Fruit fly (Drosophila melanogaster) whole organism, embryonic: ENCODE measurements around the gene CG3815.

Source experiments
- ATbp ChIP-seq: fragments of 200-800 bp; sonication (Bioruptor generic); optimal IDR thresholded peaks from 2 replicates; lab custom pipeline; 2017; ENCODE audit warnings: missing biosample characterization, mild to moderate bottlenecking, missing genetic modification characterization, missing genetic modification reagents
- Antp ChIP-seq: fragments of 200-800 bp; sonication (Bioruptor generic); optimal IDR thresholded peaks from 3 replicates; lab custom pipeline; 2016; ENCODE audit warnings: missing biosample characterization, missing genetic modification characterization
- Bgb ChIP-seq: fragments of 200-800 bp; sonication (Bioruptor generic); IDR thresholded peaks from 2 replicates; pipeline ENCODE4 v1.3.6; 2022; ENCODE audit warnings: missing biosample characterization, missing genetic modification characterization; ENCODE audit not compliant: partially characterized antibody
- Blimp-1 ChIP-seq: fragments of 200-800 bp; sonication (Bioruptor generic); optimal IDR thresholded peaks from 3 replicates; lab custom pipeline; 2018; ENCODE audit warnings: missing biosample characterization, missing genetic modification characterization, mild to moderate bottlenecking, moderate library complexity, missing genetic modification reagents
- CG10147 ChIP-seq: fragments of 200-800 bp; sonication (Bioruptor generic); optimal IDR thresholded peaks from 2 replicates; lab custom pipeline; 2019; ENCODE audit warnings: missing biosample characterization, mild to moderate bottlenecking, missing genetic modification characterization, moderate library complexity
- CG1024 ChIP-seq: fragments of 200-800 bp; sonication (Bioruptor generic); IDR thresholded peaks from 2 replicates; pipeline ENCODE4 v1.3.6; 2022; ENCODE audit warnings: missing biosample characterization, missing genetic modification characterization
- CG10267 ChIP-seq: fragments of 200-800 bp; sonication (Bioruptor generic); optimal IDR thresholded peaks from 2 replicates; lab custom pipeline; 2018; ENCODE audit warnings: missing biosample characterization, mild to moderate bottlenecking, missing genetic modification characterization, moderate library complexity
- CG12104 ChIP-seq: fragments of 200-800 bp; sonication (Bioruptor generic); optimal IDR thresholded peaks from 3 replicates; lab custom pipeline; 2016; ENCODE audit warnings: missing biosample characterization, missing genetic modification characterization
- CG13123 ChIP-seq: fragments of 200-800 bp; sonication (Bioruptor generic); optimal IDR thresholded peaks from 2 replicates; lab custom pipeline; 2016; ENCODE audit warnings: missing biosample characterization, missing genetic modification characterization
- CG15269 ChIP-seq: fragments of 200-800 bp; sonication (Bioruptor generic); optimal IDR thresholded peaks from 2 replicates; lab custom pipeline; 2018; ENCODE audit warnings: missing biosample characterization, mild to moderate bottlenecking, missing genetic modification characterization, moderate library complexity
- CG15514 ChIP-seq: fragments of 200-800 bp; sonication (Bioruptor generic); optimal IDR thresholded peaks from 3 replicates; lab custom pipeline; 2017; ENCODE audit warnings: missing biosample characterization, missing genetic modification characterization, mild to moderate bottlenecking, moderate library complexity, missing genetic modification reagents
- CG1603 ChIP-seq: fragments of 200-800 bp; sonication (Bioruptor generic); optimal IDR thresholded peaks from 2 replicates; lab custom pipeline; 2019; ENCODE audit warnings: missing biosample characterization, mild to moderate bottlenecking, missing genetic modification characterization, moderate library complexity
- CG17186 ChIP-seq: fragments of 200-800 bp; sonication (Bioruptor generic); optimal IDR thresholded peaks from 3 replicates; lab custom pipeline; 2017; ENCODE audit warnings: missing biosample characterization, missing genetic modification reagents, missing genetic modification characterization
- CG18599 ChIP-seq: fragments of 200-800 bp; sonication (Bioruptor generic); optimal IDR thresholded peaks from 3 replicates; lab custom pipeline; 2017; ENCODE audit warnings: missing biosample characterization, missing genetic modification characterization, mild to moderate bottlenecking, moderate library complexity, missing genetic modification reagents
- CG2889 ChIP-seq: fragments of 200-800 bp; sonication (Bioruptor generic); IDR thresholded peaks from 3 replicates; pipeline ENCODE4 v1.3.6; 2022; ENCODE audit warnings: missing biosample characterization, missing genetic modification characterization
- CG3163 ChIP-seq: fragments of 200-800 bp; sonication (Bioruptor generic); optimal IDR thresholded peaks from 3 replicates; lab custom pipeline; 2016; ENCODE audit warnings: missing biosample characterization, missing genetic modification characterization
- CG32767 ChIP-seq: fragments of 200-800 bp; sonication (Bioruptor generic); IDR thresholded peaks from 2 replicates; pipeline ENCODE4 v1.3.6; 2022; ENCODE audit warnings: missing biosample characterization, missing genetic modification characterization
- CG6813 ChIP-seq: fragments of 200-800 bp; sonication (Bioruptor generic); optimal IDR thresholded peaks from 2 replicates; lab custom pipeline; 2017; ENCODE audit warnings: missing biosample characterization, missing genetic modification characterization, mild to moderate bottlenecking, moderate library complexity, missing genetic modification reagents
- CG6854 ChIP-seq: fragments of 200-800 bp; sonication (Bioruptor generic); optimal IDR thresholded peaks from 3 replicates; lab custom pipeline; 2017; ENCODE audit warnings: missing biosample characterization, mild to moderate bottlenecking, missing genetic modification characterization
- CG7556 ChIP-seq: fragments of 200-800 bp; sonication (Bioruptor generic); optimal IDR thresholded peaks from 2 replicates; lab custom pipeline; 2017; ENCODE audit warnings: missing biosample characterization, mild to moderate bottlenecking, missing genetic modification characterization
- Camta ChIP-seq: fragments of 200-800 bp; sonication (Bioruptor generic); optimal IDR thresholded peaks from 2 replicates; lab custom pipeline; 2016; ENCODE audit warnings: missing biosample characterization, missing genetic modification characterization
- Hr3 ChIP-seq: fragments of 200-800 bp; sonication (Bioruptor generic); optimal IDR thresholded peaks from 3 replicates; lab custom pipeline; 2016; ENCODE audit warnings: missing biosample characterization, missing genetic modification characterization
- Jarid2 ChIP-seq: fragments of 200-800 bp; sonication (Bioruptor generic); optimal IDR thresholded peaks from 3 replicates; lab custom pipeline; 2017; ENCODE audit warnings: mild to moderate bottlenecking, missing biosample characterization, missing genetic modification reagents, missing genetic modification characterization
- Lim3 ChIP-seq: fragments of 200-800 bp; sonication (Bioruptor generic); IDR thresholded peaks from 2 replicates; pipeline ENCODE4 v1.3.6; 2022; ENCODE audit warnings: missing biosample characterization, missing genetic modification characterization
- Lpt ChIP-seq: fragments of >200 bp; optimal IDR thresholded peaks from 2 replicates; lab custom pipeline; 2018; ENCODE audit warnings: missing biosample characterization, missing genetic modification characterization
- Oaz ChIP-seq: fragments of 200-800 bp; sonication (Bioruptor generic); IDR thresholded peaks from 2 replicates; pipeline ENCODE4 v1.3.6; 2022; ENCODE audit warnings: missing biosample characterization, missing genetic modification characterization
- Scr ChIP-seq: fragments of 200-800 bp; sonication (Bioruptor generic); IDR thresholded peaks from 2 replicates; pipeline ENCODE4 v1.3.6; 2022; ENCODE audit warnings: missing biosample characterization, missing genetic modification characterization; ENCODE audit not compliant: partially characterized antibody
- Sox102F ChIP-seq: fragments of 200-800 bp; sonication (Bioruptor generic); optimal IDR thresholded peaks from 2 replicates; lab custom pipeline; 2018; ENCODE audit warnings: missing biosample characterization, mild to moderate bottlenecking, missing genetic modification characterization, moderate library complexity
- Sry-β ChIP-seq: fragments of 200-800 bp; sonication (Bioruptor generic); optimal IDR thresholded peaks from 2 replicates; lab custom pipeline; 2018; ENCODE audit warnings: missing biosample characterization, mild to moderate bottlenecking, missing genetic modification characterization, moderate library complexity
- ab ChIP-seq: fragments of 200-800 bp; sonication (Bioruptor generic); optimal IDR thresholded peaks from 2 replicates; lab custom pipeline; 2016; ENCODE audit warnings: missing biosample characterization, missing genetic modification characterization
- az2 ChIP-seq: fragments of 200-800 bp; sonication (Bioruptor generic); optimal IDR thresholded peaks from 3 replicates; lab custom pipeline; 2016; ENCODE audit warnings: missing biosample characterization, missing genetic modification characterization
- bab2 ChIP-seq: fragments of 200-800 bp; sonication (Bioruptor generic); optimal IDR thresholded peaks from 2 replicates; lab custom pipeline; 2016; ENCODE audit warnings: missing biosample characterization, missing genetic modification characterization
- bcd ChIP-seq: fragments of 200-800 bp; sonication (Bioruptor generic); optimal IDR thresholded peaks from 2 replicates; lab custom pipeline; 2017; ENCODE audit warnings: missing biosample characterization, mild to moderate bottlenecking, missing genetic modification characterization
- bigmax ChIP-seq: fragments of 200-800 bp; sonication (Bioruptor generic); optimal IDR thresholded peaks from 2 replicates; lab custom pipeline; 2018; ENCODE audit warnings: missing biosample characterization, mild to moderate bottlenecking, missing genetic modification characterization
- chif ChIP-seq, 2 experiments: fragments of 200-800 bp; sonication (Bioruptor generic); optimal IDR thresholded peaks; 3 replicates each; lab custom pipeline; 2016; ENCODE audit warnings: missing biosample characterization in 2 of 2, missing genetic modification characterization in 2 of 2
- chn ChIP-seq: fragments of 200-800 bp; sonication (Bioruptor generic); optimal IDR thresholded peaks from 2 replicates; lab custom pipeline; 2016; ENCODE audit warnings: missing biosample characterization, missing genetic modification characterization
- dysf ChIP-seq: fragments of 200-800 bp; sonication (Bioruptor generic); IDR thresholded peaks from 3 replicates; pipeline ENCODE4 v1.3.6; 2022; ENCODE audit warnings: missing biosample characterization, missing genetic modification characterization
- emc ChIP-seq: fragments of 200-800 bp; sonication (Bioruptor generic); optimal IDR thresholded peaks from 2 replicates; lab custom pipeline; 2016; ENCODE audit warnings: missing biosample characterization, missing genetic modification characterization
- fru ChIP-seq: fragments of >200 bp; optimal IDR thresholded peaks from 2 replicates; lab custom pipeline; 2017
- gsb-n ChIP-seq: fragments of 200-800 bp; sonication (Bioruptor generic); optimal IDR thresholded peaks from 3 replicates; lab custom pipeline; 2018; ENCODE audit warnings: missing biosample characterization, mild to moderate bottlenecking, missing genetic modification characterization
- h ChIP-seq: fragments of >200 bp; optimal IDR thresholded peaks from 2 replicates; lab custom pipeline; 2017
- ham ChIP-seq: fragments of 200-800 bp; sonication (Bioruptor generic); IDR thresholded peaks from 2 replicates; pipeline ENCODE4 v1.3.6; 2022; ENCODE audit warnings: missing biosample characterization, missing genetic modification characterization
- insv ChIP-seq, 2 experiments: fragments of 200-800 bp; sonication (Bioruptor generic); optimal IDR thresholded peaks; 3 replicates each; lab custom pipeline; 2016 to 2018; ENCODE audit warnings: missing biosample characterization in 2 of 2, missing genetic modification characterization in 2 of 2
- jigr1 ChIP-seq: fragments of 200-800 bp; sonication (Bioruptor generic); IDR thresholded peaks from 3 replicates; pipeline ENCODE4 v1.3.6; 2022; ENCODE audit warnings: missing biosample characterization, missing genetic modification characterization
- kni ChIP-seq: fragments of 200-800 bp; sonication (Bioruptor generic); optimal IDR thresholded peaks from 3 replicates; lab custom pipeline; 2017; ENCODE audit warnings: mild to moderate bottlenecking, missing biosample characterization, missing genetic modification reagents, missing genetic modification characterization
- lbe ChIP-seq: fragments of 200-800 bp; sonication (Bioruptor generic); optimal IDR thresholded peaks from 2 replicates; lab custom pipeline; 2016; ENCODE audit warnings: missing biosample characterization, mild to moderate bottlenecking, missing genetic modification characterization
- luna ChIP-seq: fragments of 200-800 bp; sonication (Bioruptor generic); optimal IDR thresholded peaks from 2 replicates; lab custom pipeline; 2016; ENCODE audit warnings: missing biosample characterization, missing genetic modification characterization
- peb ChIP-seq: fragments of 200-800 bp; sonication (Bioruptor generic); IDR thresholded peaks from 2 replicates; pipeline ENCODE4 v1.3.6; 2022; ENCODE audit warnings: missing biosample characterization, missing genetic modification characterization
- pros ChIP-seq: fragments of 200-800 bp; sonication (Bioruptor generic); optimal IDR thresholded peaks from 3 replicates; lab custom pipeline; 2019; ENCODE audit warnings: missing biosample characterization, mild to moderate bottlenecking, missing genetic modification characterization, moderate library complexity
- sima ChIP-seq: fragments of 200-800 bp; sonication (Bioruptor generic); optimal IDR thresholded peaks from 2 replicates; lab custom pipeline; 2016; ENCODE audit warnings: missing biosample characterization, missing genetic modification characterization
- tll ChIP-seq, 2 experiments: fragments of 200-800 bp in 1 of 2; fragments of >200 bp in 1 of 2; sonication (Bioruptor generic) in 1 of 2; optimal IDR thresholded peaks; 2 replicates each; lab custom pipeline; 2017 to 2019; ENCODE audit warnings: missing biosample characterization in 2 of 2, missing genetic modification characterization in 2 of 2, mild to moderate bottlenecking in 1 of 2, moderate library complexity in 1 of 2
- yki ChIP-seq: fragments of >200 bp; optimal IDR thresholded peaks from 3 replicates; lab custom pipeline; 2018

Gene CG3815

DNA sequence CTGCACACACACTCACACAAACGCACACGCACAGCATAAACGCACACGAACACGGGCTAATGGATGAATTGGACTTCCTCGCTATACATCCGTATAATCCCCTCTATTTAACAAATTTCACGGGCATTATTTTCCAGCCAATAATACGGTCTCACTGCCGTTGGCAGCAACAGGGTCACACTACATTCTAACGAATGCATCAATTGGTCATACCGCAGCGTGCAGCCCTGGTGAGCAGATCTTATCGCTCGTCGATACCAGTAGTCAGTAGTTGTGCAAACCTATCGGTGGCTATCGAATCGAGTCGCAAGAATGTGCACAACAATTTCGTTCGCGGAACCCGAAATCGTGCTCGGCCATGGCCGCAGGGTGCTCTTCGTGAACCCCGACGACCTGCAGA, 7.3 kb upstream of the CG3815 start, which contains the start of the genes Top3beta and wuho (continued):
- TF ChIP-seq insv (GFP tag; optimal IDR thresholded peaks at IDR 0.05; lab: Kevin White, UChicago) (peak in 1 of 2 experiments; percentile 80), fru (no peak), bigmax (GFP tag; lab: Kevin White, UChicago) (peak; percentile 44), CG3163 (GFP tag; lab: Kevin White, UChicago) (peak; percentile 61), CG6813 (GFP tag; lab: Kevin White, UChicago) (no peak), bcd (peak; percentile 68), bab2 (GFP tag; lab: Kevin White, UChicago) (peak; percentile 40), luna (peak; percentile 15), ATbp (no peak), chif (GFP tag; optimal IDR thresholded peaks at IDR 0.05; lab: Kevin White, UChicago) (no peak), CG15269 (tag; lab: Kevin White, UChicago) (no peak), CG2889 (GFP tag; lab: Robert Waterston, UW) (no peak), h (lab: Kevin White, UChicago) (no peak), dysf (GFP tag; lab: Robert Waterston, UW) (peak; percentile 18; the same call in 1 of the 3 replicates), CG10147 (GFP tag; lab: Kevin White, UChicago) (peak; percentile 14), kni (GFP tag; lab: Kevin White, UChicago) (no peak), Lpt (no peak), CG12104 (no peak), CG32767 (GFP tag; lab: Robert Waterston, UW) (0 out of 2 replicates have a peak, but pooled peaks have one; percentile 13), peb (GFP tag; lab: Robert Waterston, UW) (no peak), ab (GFP tag; lab: Kevin White, UChicago) (no peak), Blimp-1 (GFP tag; lab: Kevin White, UChicago) (no peak), sima (GFP tag; lab: Kevin White, UChicago) (no peak), Sry-β (GFP tag; lab: Kevin White, UChicago) (peak; percentile 53), Camta (peak; percentile 21), tll (GFP tag; optimal IDR thresholded peaks at IDR 0.05; lab: Kevin White, UChicago) (no peak), Sox102F (GFP tag; lab: Kevin White, UChicago) (no peak), Lim3 (GFP tag; lab: Robert Waterston, UW) (no peak), emc (no peak), CG10267 (tag; lab: Kevin White, UChicago) (peak; percentile 57), CG7556 (GFP tag; lab: Kevin White, UChicago) (no peak), yki (lab: Kevin White, UChicago) (no peak), CG17186 (GFP tag; lab: Kevin White, UChicago) (peak; percentile 85), ham (no peak), Oaz (GFP tag; lab: Robert Waterston, UW) (no peak), pros (no peak), Jarid2 (GFP tag; lab: Kevin White, UChicago) (no peak), az2 (GFP tag; lab: Kevin White, UChicago) (peak; percentile 2), CG1603 (tag; lab: Kevin White, UChicago) (peak; percentile 93), CG18599 (GFP tag; lab: Kevin White, UChicago) (no peak), CG15514 (GFP tag; lab: Kevin White, UChicago) (peak; percentile 88), Antp (GFP tag; lab: Kevin White, UChicago) (no peak), CG6854 (GFP tag; lab: Kevin White, UChicago) (no peak), Scr (peak; percentile 65; the same call in 1 of the 2 replicates), Bgb (GFP tag; lab: Robert Waterston, UW) (peak; percentile 83), jigr1 (GFP tag; lab: Robert Waterston, UW) (no peak), CG1024 (GFP tag; lab: Robert Waterston, UW) (no peak), gsb-n (tag; lab: Kevin White, UChicago) (peak; percentile 93), CG13123 (no peak), Hr3 (GFP tag; lab: Kevin White, UChicago) (no peak), chn (GFP tag; lab: Kevin White, UChicago) (peak; percentile 8), lbe (GFP tag; lab: Kevin White, UChicago) (peak; percentile 30)
